Fruit fly (Drosophila melanogaster) whole organism, embryonic: Measurements from ENCODE around the gene CG5805.
A peak's percentile ranks its signal among the peaks of the same experiment; 100 is the strongest.

Experiments
- Asciz ChIP-seq: fragments of 200-800 bp; sonication (Bioruptor generic); optimal IDR thresholded peaks from 2 replicates; lab custom pipeline; 2017; ENCODE audit warnings: missing biosample characterization, mild to moderate bottlenecking, missing genetic modification characterization, missing genetic modification reagents
- CG11093 ChIP-seq: fragments of 200-800 bp; sonication (Bioruptor generic); IDR thresholded peaks from 3 replicates; pipeline ENCODE4 v1.3.6; 2022; ENCODE audit warnings: missing biosample characterization, missing genetic modification characterization
- CG11398 ChIP-seq: fragments of 200-800 bp; sonication (Bioruptor generic); optimal IDR thresholded peaks from 2 replicates; lab custom pipeline; 2016; ENCODE audit warnings: missing biosample characterization, missing genetic modification characterization
- CG12071 ChIP-seq: fragments of 200-800 bp; sonication (Bioruptor generic); optimal IDR thresholded peaks from 3 replicates; lab custom pipeline; 2018; ENCODE audit warnings: missing biosample characterization, mild to moderate bottlenecking, missing genetic modification characterization
- CG12299 ChIP-seq: fragments of 200-800 bp; sonication (Bioruptor generic); optimal IDR thresholded peaks from 2 replicates; lab custom pipeline; 2018; ENCODE audit warnings: missing biosample characterization, mild to moderate bottlenecking, missing genetic modification characterization
- CG14014 ChIP-seq: fragments of 200-800 bp; sonication (Bioruptor generic); IDR thresholded peaks from 2 replicates; pipeline ENCODE4 v1.3.6; 2022; ENCODE audit warnings: missing biosample characterization, missing genetic modification characterization
- CG14860 ChIP-seq: fragments of 200-800 bp; sonication (Bioruptor generic); IDR thresholded peaks from 3 replicates; pipeline ENCODE4 v1.3.6; 2022; ENCODE audit warnings: missing biosample characterization, missing genetic modification characterization; ENCODE audit not compliant: partially characterized antibody
- CG17829 ChIP-seq: fragments of 200-800 bp; optimal IDR thresholded peaks from 2 replicates; lab custom pipeline; 2019; ENCODE audit warnings: missing biosample characterization, mild to moderate bottlenecking, missing genetic modification characterization, moderate library complexity
- CG17912 ChIP-seq: fragments of 200-800 bp; sonication (Bioruptor generic); optimal IDR thresholded peaks from 2 replicates; lab custom pipeline; 2018; ENCODE audit warnings: missing biosample characterization, mild to moderate bottlenecking, missing genetic modification characterization
- CG2712 ChIP-seq: fragments of 200-800 bp; optimal IDR thresholded peaks from 3 replicates; lab custom pipeline; 2019; ENCODE audit warnings: missing biosample characterization, mild to moderate bottlenecking, missing genetic modification characterization, moderate library complexity
- CG31224 ChIP-seq: fragments of 200-800 bp; sonication (Bioruptor generic); IDR thresholded peaks from 2 replicates; pipeline ENCODE4 v1.3.6; 2022; ENCODE audit warnings: missing biosample characterization, missing genetic modification characterization
- CG33213 ChIP-seq: fragments of 200-800 bp; sonication (Bioruptor generic); optimal IDR thresholded peaks from 3 replicates; lab custom pipeline; 2016; ENCODE audit warnings: missing biosample characterization, missing genetic modification characterization
- CG34422 ChIP-seq: fragments of 200-800 bp; sonication (Bioruptor generic); IDR thresholded peaks from 3 replicates; pipeline ENCODE4 v1.3.6; 2022; ENCODE audit warnings: missing biosample characterization, missing genetic modification characterization
- CG7786 ChIP-seq: fragments of 200-800 bp; sonication (Bioruptor generic); optimal IDR thresholded peaks from 2 replicates; lab custom pipeline; 2016; ENCODE audit warnings: missing biosample characterization, missing genetic modification characterization
- CG7839 ChIP-seq: fragments of 200-800 bp; sonication (Bioruptor generic); optimal IDR thresholded peaks from 3 replicates; lab custom pipeline; 2018; ENCODE audit warnings: missing biosample characterization, mild to moderate bottlenecking, missing genetic modification characterization, moderate library complexity
- CG9215 ChIP-seq: fragments of 200-800 bp; sonication (Bioruptor generic); IDR thresholded peaks from 2 replicates; pipeline ENCODE4 v1.3.6; 2022; ENCODE audit warnings: missing biosample characterization, missing genetic modification characterization
- D19B ChIP-seq: fragments of 200-800 bp; sonication (Bioruptor generic); optimal IDR thresholded peaks from 2 replicates; lab custom pipeline; 2017; ENCODE audit warnings: missing biosample characterization, mild to moderate bottlenecking, missing genetic modification characterization
- Dip2 ChIP-seq: fragments of 200-800 bp; sonication (Bioruptor generic); IDR thresholded peaks from 2 replicates; pipeline ENCODE4 v1.3.6; 2022; ENCODE audit warnings: missing biosample characterization, missing genetic modification characterization
- Hr78 ChIP-seq, 2 experiments: fragments of 200-800 bp in 1 of 2; fragments of >200 bp in 1 of 2; sonication (Bioruptor generic) in 1 of 2; optimal IDR thresholded peaks; 2 replicates each; lab custom pipeline; 2017 to 2019; ENCODE audit warnings: missing biosample characterization in 2 of 2, missing genetic modification characterization in 2 of 2, mild to moderate bottlenecking in 1 of 2, moderate library complexity in 1 of 2
- MESR4 ChIP-seq: fragments of 200-800 bp; sonication (Bioruptor generic); optimal IDR thresholded peaks from 2 replicates; lab custom pipeline; 2018; ENCODE audit warnings: missing biosample characterization, mild to moderate bottlenecking, missing genetic modification characterization, moderate library complexity
- NC2β ChIP-seq: fragments of 200-800 bp; sonication (Bioruptor generic); optimal IDR thresholded peaks from 2 replicates; lab custom pipeline; 2016; ENCODE audit warnings: missing biosample characterization, missing genetic modification characterization
- PHDP ChIP-seq: fragments of 200-800 bp; sonication (Bioruptor generic); optimal IDR thresholded peaks from 3 replicates; lab custom pipeline; 2018; ENCODE audit warnings: missing biosample characterization, mild to moderate bottlenecking, missing genetic modification characterization, moderate library complexity
- Rx ChIP-seq: fragments of 200-800 bp; sonication (Bioruptor generic); IDR thresholded peaks from 2 replicates; pipeline ENCODE4 v1.3.6; 2022; ENCODE audit warnings: missing biosample characterization, missing genetic modification characterization
- Taf1 ChIP-seq: fragments of 200-800 bp; sonication (Bioruptor generic); IDR thresholded peaks from 2 replicates; pipeline ENCODE4 v1.3.6; 2022; ENCODE audit warnings: missing biosample characterization, missing genetic modification characterization
- Xbp1 ChIP-seq: fragments of 200-800 bp; sonication (Bioruptor generic); optimal IDR thresholded peaks from 3 replicates; lab custom pipeline; 2016; ENCODE audit warnings: missing biosample characterization, mild to moderate bottlenecking, missing genetic modification characterization
- bcd ChIP-seq: fragments of 200-800 bp; sonication (Bioruptor generic); optimal IDR thresholded peaks from 2 replicates; lab custom pipeline; 2017; ENCODE audit warnings: missing biosample characterization, mild to moderate bottlenecking, missing genetic modification characterization
- chinmo ChIP-seq: fragments of 200-800 bp; sonication (Bioruptor generic); IDR thresholded peaks from 4 replicates; pipeline ENCODE4 v1.3.6; 2022; ENCODE audit warnings: missing biosample characterization, missing genetic modification characterization; ENCODE audit not compliant: partially characterized antibody
- dmrt11E ChIP-seq: fragments of 200-800 bp; sonication (Bioruptor generic); optimal IDR thresholded peaks from 3 replicates; lab custom pipeline; 2018; ENCODE audit warnings: missing biosample characterization, mild to moderate bottlenecking, missing genetic modification characterization, moderate library complexity
- emc ChIP-seq: fragments of 200-800 bp; sonication (Bioruptor generic); optimal IDR thresholded peaks from 2 replicates; lab custom pipeline; 2016; ENCODE audit warnings: missing biosample characterization, missing genetic modification characterization
- gfzf ChIP-seq: fragments of 200-800 bp; sonication (Bioruptor generic); optimal IDR thresholded peaks from 2 replicates; lab custom pipeline; 2016; ENCODE audit warnings: missing biosample characterization, mild to moderate bottlenecking, missing genetic modification characterization, moderate library complexity
- gt ChIP-seq: fragments of 200-800 bp; sonication (Bioruptor generic); IDR thresholded peaks from 2 replicates; pipeline ENCODE4 v1.3.6; 2022; ENCODE audit warnings: missing biosample characterization, missing genetic modification characterization
- hb ChIP-seq: fragments of 200-800 bp; sonication (Bioruptor generic); IDR thresholded peaks from 3 replicates; pipeline ENCODE4 v1.3.6; 2022; ENCODE audit warnings: missing biosample characterization, missing genetic modification characterization; ENCODE audit not compliant: partially characterized antibody
- inv ChIP-seq: fragments of 200-800 bp; sonication (Bioruptor generic); IDR thresholded peaks from 2 replicates; pipeline ENCODE4 v1.3.6; 2022; ENCODE audit warnings: missing biosample characterization, missing genetic modification characterization; ENCODE audit not compliant: partially characterized antibody
- kay ChIP-seq: fragments of 200-800 bp; sonication (Bioruptor generic); optimal IDR thresholded peaks from 2 replicates; lab custom pipeline; 2016; ENCODE audit warnings: missing biosample characterization, missing genetic modification characterization
- nerfin-2 ChIP-seq: fragments of 200-800 bp; sonication (Bioruptor generic); IDR thresholded peaks from 2 replicates; pipeline ENCODE4 v1.3.6; 2022; ENCODE audit warnings: missing biosample characterization, missing genetic modification characterization; ENCODE audit not compliant: partially characterized antibody
- nom ChIP-seq: fragments of 200-800 bp; sonication (Bioruptor generic); optimal IDR thresholded peaks from 2 replicates; lab custom pipeline; 2017; ENCODE audit warnings: missing biosample characterization, missing genetic modification characterization, mild to moderate bottlenecking, moderate library complexity, missing genetic modification reagents
- otp ChIP-seq: fragments of 200-800 bp; sonication (Bioruptor generic); IDR thresholded peaks from 3 replicates; pipeline ENCODE4, ENCODE4 v1.3.6; 2022; ENCODE audit warnings: missing biosample characterization, missing genetic modification characterization
- pb ChIP-seq: fragments of 200-800 bp; sonication (Bioruptor generic); optimal IDR thresholded peaks from 3 replicates; lab custom pipeline; 2016; ENCODE audit warnings: missing biosample characterization, missing genetic modification characterization
- pita ChIP-seq: fragments of 200-800 bp; sonication (Bioruptor generic); optimal IDR thresholded peaks from 2 replicates; lab custom pipeline; 2017; ENCODE audit warnings: missing biosample characterization, mild to moderate bottlenecking, missing genetic modification characterization
- pros ChIP-seq: fragments of 200-800 bp; sonication (Bioruptor generic); optimal IDR thresholded peaks from 3 replicates; lab custom pipeline; 2019; ENCODE audit warnings: missing biosample characterization, mild to moderate bottlenecking, missing genetic modification characterization, moderate library complexity
- sc ChIP-seq, 3 experiments: fragments of >200 bp in 2 of 3; fragments of 200-800 bp in 1 of 3; sonication (Bioruptor generic) in 1 of 3; optimal IDR thresholded peaks; 2 replicates in 2 of 3; 3 replicates in 1 of 3; lab custom pipeline; 2017; ENCODE audit warnings: mild to moderate bottlenecking in 1 of 3, missing biosample characterization in 1 of 3, missing genetic modification characterization in 1 of 3, missing genetic modification reagents in 1 of 3
- sens ChIP-seq: fragments of 200-800 bp; sonication (Bioruptor generic); peaks from one replicate; lab custom pipeline; 2016; ENCODE audit warnings: missing biosample characterization, missing genetic modification characterization
- sisA ChIP-seq: fragments of 200-800 bp; sonication (Bioruptor generic); IDR thresholded peaks from 2 replicates; pipeline ENCODE4 v1.3.6; 2022; ENCODE audit warnings: missing biosample characterization, missing genetic modification characterization
- vnd ChIP-seq: fragments of 200-800 bp; sonication (Bioruptor generic); IDR thresholded peaks from 3 replicates; pipeline ENCODE4 v1.3.6; 2022; ENCODE audit warnings: missing biosample characterization, missing genetic modification characterization; ENCODE audit not compliant: partially characterized antibody
- wek ChIP-seq: fragments of 200-800 bp; sonication (Bioruptor generic); optimal IDR thresholded peaks from 3 replicates; lab custom pipeline; 2018; ENCODE audit warnings: missing biosample characterization, mild to moderate bottlenecking, missing genetic modification characterization, moderate library complexity

Gene CG5805

dm6 chr3R:24816993-24817854 is 30.0 kb upstream of the CG5805 start, which contains the start of the genes CG5808 and Saf-B (continued):
- TF ChIP-seq Asciz, result no peak
- TF ChIP-seq nerfin-2 (GFP tag; lab: Robert Waterston, UW), result peak; percentile 86
- TF ChIP-seq CG9215 (GFP tag; lab: Robert Waterston, UW), result no peak
- peak; percentile 29 for TF ChIP-seq dmrt11E (tag; lab: Kevin White, UChicago)
- TF ChIP-seq CG17912 (GFP tag; lab: Kevin White, UChicago), result no peak
- TF ChIP-seq CG17829 (tag; lab: Kevin White, UChicago), result peak; percentile 71
- peak; percentile 92 for TF ChIP-seq CG14860 (GFP tag; lab: Robert Waterston, UW)
- TF ChIP-seq CG7839 (tag; lab: Kevin White, UChicago), result no peak
- 0 out of 2 replicates have a peak, but pooled peaks have one; percentile 12 for TF ChIP-seq sisA (GFP tag; lab: Robert Waterston, UW)
- TF ChIP-seq CG33213 (GFP tag; lab: Kevin White, UChicago), result no peak
- no peak for TF ChIP-seq wek

dm6 chr3R:24813637-24814301 is 26.5 kb upstream of the CG5805 start, which contains the start of the genes lili and CG34150:
TSS of gene lili (minus strand) at chr3R:24814012.
TSS of gene CG34150 (plus strand) at chr3R:24814262.
- TF ChIP-seq CG31224 (peak; percentile 42; the same call in 1 of the 2 replicates), pita (no peak), CG17912 (GFP tag; lab: Kevin White, UChicago) (no peak), gfzf (peak; percentile 35), NC2β (GFP tag; lab: Kevin White, UChicago) (peak; percentile 62), vnd (GFP tag; lab: Robert Waterston, UW) (peak; percentile 61), Rx (GFP tag; lab: Robert Waterston, UW) (no peak), CG11093 (GFP tag; lab: Robert Waterston, UW) (peak; percentile 44; the same call in 1 of the 3 replicates), sc (optimal IDR thresholded peaks at IDR 0.05; lab: Kevin White, UChicago) (no peak), sc (GFP tag; optimal IDR thresholded peaks at IDR 0.05; lab: Kevin White, UChicago) (peak; percentile 36), sens (GFP tag; lab: Kevin White, UChicago) (peak; percentile 97), MESR4 (GFP tag; lab: Kevin White, UChicago) (peak; percentile 65), CG2712 (peak; percentile 86), emc (peak; percentile 28), gt (GFP tag; lab: Robert Waterston, UW) (no peak), chinmo (GFP tag; lab: Robert Waterston, UW) (no peak), Taf1 (GFP tag; lab: Robert Waterston, UW) (peak; percentile 77), inv (GFP tag; lab: Robert Waterston, UW) (peak; percentile 73), CG7786 (peak; percentile 74), CG14014 (GFP tag; lab: Robert Waterston, UW) (peak; percentile 78), otp (GFP tag; lab: Robert Waterston, UW) (no peak), D19B (peak; percentile 19), CG12071 (GFP tag; lab: Kevin White, UChicago) (no peak), bcd (GFP tag; lab: Kevin White, UChicago) (peak; percentile 53), kay (GFP tag; lab: Kevin White, UChicago) (peak; percentile 63), Xbp1 (GFP tag; lab: Kevin White, UChicago) (peak; percentile 84), CG12299 (tag; lab: Kevin White, UChicago) (peak; percentile 48), Dip2 (no peak), PHDP (tag; lab: Kevin White, UChicago) (peak; percentile 77), Hr78 (GFP tag; optimal IDR thresholded peaks at IDR 0.05; lab: Kevin White, UChicago) (no peak), hb (GFP tag; lab: Robert Waterston, UW) (peak; percentile 67; the same call in 1 of the 3 replicates), pb (GFP tag; lab: Kevin White, UChicago) (no peak), pros (GFP tag; lab: Kevin White, UChicago) (no peak), CG11398 (GFP tag; lab: Kevin White, UChicago) (no peak), nom (GFP tag; lab: Kevin White, UChicago) (peak; percentile 33), CG34422 (peak; percentile 78)
